Worm (Caenorhabditis elegans): ENCODE measurements around the gene C28H8.5.

Gene C28H8.5

ce11 chrIII:5900709-5901108 lies 16.6 kb downstream of the C28H8.5 start:
- TF ChIP-seq W03F9.2 (tag; optimal IDR thresholded peaks at IDR 0.05) (no peak), dao-5 (tag; optimal IDR thresholded peaks at IDR 0.05) (no peak), him-1 (tag; optimal IDR thresholded peaks at IDR 0.05) (no peak)

DNA sequence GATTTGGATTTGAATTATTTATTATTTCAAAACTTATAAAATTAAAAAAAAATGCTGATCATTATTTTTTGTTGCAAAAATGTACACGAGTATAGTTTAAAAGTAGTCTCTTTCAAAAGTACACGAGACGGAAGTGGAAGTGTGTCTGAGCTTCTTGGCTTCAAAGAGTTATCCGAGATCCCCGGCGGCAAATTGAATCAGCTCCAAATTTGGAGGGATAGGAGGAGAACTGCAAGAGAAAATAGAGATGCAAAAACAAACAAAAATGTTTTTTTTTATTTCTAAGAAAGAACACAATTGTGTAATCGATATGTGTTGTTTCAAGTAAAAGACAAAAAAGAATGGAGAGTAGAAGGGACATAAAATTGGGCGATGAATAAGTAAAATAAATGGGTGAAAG lies 18.5 kb downstream of the C28H8.5 start:
- TF ChIP-seq W03F9.2 (tag; optimal IDR thresholded peaks at IDR 0.05) (no peak), him-1 (tag; optimal IDR thresholded peaks at IDR 0.05) (no peak), dao-5 (tag; optimal IDR thresholded peaks at IDR 0.05) (no peak)

- TF ChIP-seq dao-5 (tag; optimal IDR thresholded peaks at IDR 0.05) (no peak), him-1 (tag; optimal IDR thresholded peaks at IDR 0.05) (no peak), W03F9.2 (tag; optimal IDR thresholded peaks at IDR 0.05) (no peak)
Measured at ce11 chrIII:5906059-5906458, 22.0 kb downstream of the C28H8.5 start, which contains the start of gene dpff-1. Gene dpff-1, minus strand, starts transcription at chrIII:5906346.

DNA sequence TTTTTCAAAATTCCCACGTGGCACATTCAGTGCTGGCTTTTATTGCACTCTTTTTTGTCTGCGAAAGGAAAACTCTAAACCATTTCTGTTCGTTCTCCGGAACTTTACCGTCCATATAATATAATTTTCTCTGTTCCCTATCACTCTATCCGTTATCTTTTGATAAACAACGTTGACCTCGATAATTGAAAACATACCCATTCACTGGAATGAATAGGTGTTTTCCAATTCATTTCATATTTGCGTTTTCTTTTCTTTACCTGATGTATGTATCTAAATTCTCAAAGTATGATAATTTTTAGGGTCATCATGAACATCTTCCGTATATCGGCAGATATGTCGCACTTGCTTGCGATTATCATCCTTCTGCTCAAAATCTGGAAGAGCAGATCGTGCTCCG lies 22.6 kb downstream of the C28H8.5 start, which contains the start of gene erd-2.2:
Gene erd-2.2, plus strand, starts transcription at position 301 of the 400 bp plus-strand sequence.
- no peak for TF ChIP-seq dao-5 (tag; optimal IDR thresholded peaks at IDR 0.05)
- TF ChIP-seq W03F9.2 (tag; optimal IDR thresholded peaks at IDR 0.05), result no peak
- no peak for TF ChIP-seq him-1 (tag; optimal IDR thresholded peaks at IDR 0.05)

DNA sequence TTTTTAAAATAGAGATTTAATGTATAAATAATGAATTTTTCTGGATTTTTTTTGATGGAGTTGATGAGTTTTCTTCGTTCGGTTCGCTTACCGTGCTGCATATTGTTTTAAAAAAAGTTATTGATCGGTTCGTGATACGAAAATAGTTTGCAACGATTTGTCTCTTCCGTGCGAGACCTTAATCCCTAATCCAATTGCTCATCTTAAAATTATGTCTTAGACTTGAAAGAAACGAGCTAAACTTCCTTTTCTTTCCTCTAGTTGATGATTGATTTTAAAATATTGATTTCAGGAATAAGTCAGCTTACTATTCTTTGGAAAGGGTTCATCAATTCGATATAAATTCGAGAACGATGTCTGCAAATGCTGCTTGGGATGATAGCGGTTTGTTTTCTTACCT lies 24.3 kb downstream of the C28H8.5 start, which contains the start of gene C28H8.3:
Gene C28H8.3, plus strand, starts transcription at position 293 of the 400 bp plus-strand sequence.
- no peak for TF ChIP-seq W03F9.2 (tag; optimal IDR thresholded peaks at IDR 0.05)
- no peak for TF ChIP-seq him-1 (tag; optimal IDR thresholded peaks at IDR 0.05)
- no peak for TF ChIP-seq dao-5 (tag; optimal IDR thresholded peaks at IDR 0.05)

DNA sequence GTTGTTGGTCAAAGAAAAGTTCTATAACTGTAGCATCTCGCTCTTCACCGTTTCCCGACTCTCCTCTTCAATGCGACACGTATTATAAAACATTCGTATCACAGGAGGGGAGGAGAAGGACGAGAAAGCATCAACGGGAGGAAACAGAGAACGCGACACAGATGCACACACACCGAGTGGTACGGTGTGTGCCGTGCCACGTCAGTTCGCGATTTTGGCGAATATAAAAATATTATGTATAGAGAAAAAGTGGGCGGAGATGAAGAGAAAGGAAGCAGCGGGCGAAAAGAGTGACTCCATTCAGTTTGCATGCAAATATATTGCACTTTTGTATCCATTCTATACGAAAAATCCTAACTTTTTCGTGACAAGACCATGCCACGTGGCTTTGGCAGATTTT lies 30.6 kb downstream of the C28H8.5 start:
- TF ChIP-seq dao-5 (tag; optimal IDR thresholded peaks at IDR 0.05) (no peak), him-1 (tag; optimal IDR thresholded peaks at IDR 0.05) (no peak), W03F9.2 (tag; optimal IDR thresholded peaks at IDR 0.05) (no peak)

DNA sequence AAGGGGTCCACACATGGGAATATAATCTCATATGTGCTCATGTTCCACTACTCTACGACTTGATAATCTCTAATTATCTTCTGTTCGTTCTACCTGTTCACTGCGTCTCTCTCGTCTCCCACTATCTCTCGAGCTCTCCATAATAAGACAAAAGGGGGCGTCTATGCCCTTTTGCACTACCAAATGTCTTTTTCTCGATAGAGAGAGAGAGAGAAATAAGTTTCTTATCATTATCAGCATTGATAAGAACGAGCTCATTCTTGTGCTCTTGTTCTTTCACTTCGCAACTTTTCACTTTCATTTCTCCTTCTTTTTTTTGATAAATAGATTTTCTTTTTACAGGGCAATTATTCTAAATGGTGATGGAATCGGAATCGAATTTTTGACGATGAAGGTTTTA lies 31.8 kb downstream of the C28H8.5 start:
- TF ChIP-seq him-1 (tag; optimal IDR thresholded peaks at IDR 0.05), result no peak
- no peak for TF ChIP-seq dao-5 (tag; optimal IDR thresholded peaks at IDR 0.05)
- no peak for TF ChIP-seq W03F9.2 (tag; optimal IDR thresholded peaks at IDR 0.05)

DNA sequence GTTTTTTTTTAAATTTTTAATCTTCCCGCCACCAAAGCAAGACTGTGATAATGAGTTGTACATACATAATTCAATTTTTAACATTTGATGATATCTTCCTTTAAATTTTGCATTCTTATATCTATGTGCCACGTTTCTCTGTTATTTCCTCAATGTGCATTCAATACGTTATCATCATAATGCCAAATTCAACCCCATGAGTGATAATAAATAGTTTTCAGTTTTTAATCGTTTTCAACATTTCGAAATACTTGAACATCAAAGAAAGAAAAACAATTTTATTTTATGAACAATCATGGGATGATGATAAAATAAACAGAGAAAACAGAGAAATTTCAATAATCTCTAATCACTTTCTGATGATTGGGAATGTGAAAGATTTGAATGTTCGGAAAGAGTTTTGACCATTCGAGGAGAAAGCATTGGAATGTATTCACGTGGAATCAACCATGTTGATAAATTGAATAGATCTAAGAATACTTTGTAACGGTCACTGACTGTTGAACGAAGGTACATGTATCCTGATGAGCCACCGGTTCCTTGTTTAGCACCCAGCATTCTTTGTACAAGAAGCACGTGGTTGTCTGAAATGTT lies 33.4 kb downstream of the C28H8.5 start:
- TF ChIP-seq dao-5 (tag; optimal IDR thresholded peaks at IDR 0.05), result no peak
- peak; percentile 9 for TF ChIP-seq W03F9.2 (tag; optimal IDR thresholded peaks at IDR 0.05)

DNA sequence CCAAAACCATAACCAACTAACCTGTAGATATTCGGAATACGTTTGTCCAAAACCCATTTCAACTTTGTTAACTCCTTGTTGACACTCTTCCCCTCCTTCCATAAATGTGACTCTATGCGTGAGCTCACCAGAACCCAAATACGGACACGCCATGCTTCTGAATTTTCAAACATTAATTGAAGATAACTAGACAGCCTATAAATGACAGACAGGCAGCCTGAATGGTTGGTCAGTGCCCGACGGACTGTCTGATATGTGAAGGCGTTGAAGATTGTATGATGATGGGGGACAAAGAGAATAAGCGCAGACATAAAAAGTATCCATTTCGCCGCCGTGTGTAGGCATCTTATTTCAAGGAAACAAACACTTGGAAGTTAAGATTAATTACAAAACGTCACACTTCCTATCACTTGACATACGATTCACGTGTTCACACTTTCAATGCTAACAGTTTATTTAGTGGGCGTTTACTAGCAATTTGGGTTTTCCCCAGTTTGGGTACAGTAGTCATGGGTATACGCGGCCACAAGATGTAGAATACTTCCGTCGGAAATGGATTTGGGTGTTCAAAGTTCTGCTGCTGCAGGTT lies 35.8 kb downstream of the C28H8.5 start, which contains the start of the genes tdo-2 and C28H8.2:
Gene tdo-2, minus strand, starts transcription at position 157 of the 589 bp plus-strand sequence.
Gene C28H8.2, plus strand, starts transcription at position 524 of the 589 bp plus-strand sequence.
- no peak for TF ChIP-seq dao-5 (tag; optimal IDR thresholded peaks at IDR 0.05)
- TF ChIP-seq W03F9.2 (tag; optimal IDR thresholded peaks at IDR 0.05), result no peak
- TF ChIP-seq him-1 (tag; optimal IDR thresholded peaks at IDR 0.05), result no peak

- TF ChIP-seq dao-5 (tag; optimal IDR thresholded peaks at IDR 0.05) (no peak), W03F9.2 (tag; optimal IDR thresholded peaks at IDR 0.05) (no peak)
Measured at ce11 chrIII:5921067-5921678, 37.1 kb downstream of the C28H8.5 start.

- TF ChIP-seq him-1 (tag; optimal IDR thresholded peaks at IDR 0.05), result no peak
- TF ChIP-seq W03F9.2 (tag; optimal IDR thresholded peaks at IDR 0.05), result no peak
- TF ChIP-seq dao-5 (tag; optimal IDR thresholded peaks at IDR 0.05), result no peak
Measured at ce11 chrIII:5922236-5922635, 38.1 kb downstream of the C28H8.5 start.

- TF ChIP-seq W03F9.2 (tag; optimal IDR thresholded peaks at IDR 0.05), result peak; percentile 8
- TF ChIP-seq dao-5 (tag; optimal IDR thresholded peaks at IDR 0.05), result no peak
Measured at ce11 chrIII:5925724-5926123, 41.6 kb downstream of the C28H8.5 start, which contains the start of the genes dnc-2 and bcl-7. Gene dnc-2, minus strand, starts transcription at chrIII:5925756. Gene bcl-7, plus strand, starts transcription at chrIII:5926086.

DNA sequence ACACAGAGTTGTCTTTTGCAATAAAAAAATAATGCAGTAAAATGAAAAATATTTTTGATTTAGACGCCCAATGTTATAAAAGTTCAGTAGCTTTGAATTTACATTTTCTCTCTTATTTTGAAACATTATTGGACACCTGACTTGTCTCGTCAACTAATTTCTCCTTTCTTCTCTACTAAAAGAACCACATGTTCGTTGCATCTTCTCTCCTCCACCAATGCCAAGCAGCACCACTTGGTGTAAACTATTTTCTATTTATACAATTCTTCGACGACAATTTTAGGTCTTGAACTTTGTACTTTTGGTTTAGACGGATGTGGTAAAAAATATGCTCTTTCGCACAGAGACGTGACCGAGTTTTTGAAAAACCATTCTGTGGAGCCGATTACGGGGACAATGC lies 46.6 kb downstream of the C28H8.5 start:
- TF ChIP-seq W03F9.2 (tag; optimal IDR thresholded peaks at IDR 0.05) (no peak), dao-5 (tag; optimal IDR thresholded peaks at IDR 0.05) (no peak), him-1 (tag; optimal IDR thresholded peaks at IDR 0.05) (no peak)

ce11 chrIII:5931433-5931994 lies 47.4 kb downstream of the C28H8.5 start, which contains the start of gene EGAP1.5:
Gene EGAP1.5, plus strand, starts transcription at chrIII:5931721.
- TF ChIP-seq him-1 (tag; optimal IDR thresholded peaks at IDR 0.05), result no peak
- TF ChIP-seq dao-5 (tag; optimal IDR thresholded peaks at IDR 0.05), result no peak
- no peak for TF ChIP-seq W03F9.2 (tag; optimal IDR thresholded peaks at IDR 0.05)
